Worm (Caenorhabditis elegans): Measurements from ENCODE around the gene T05C12.11.
A peak's percentile ranks its signal among the peaks of the same experiment; 100 is the strongest.

The T05C12.11 gene

DNA sequence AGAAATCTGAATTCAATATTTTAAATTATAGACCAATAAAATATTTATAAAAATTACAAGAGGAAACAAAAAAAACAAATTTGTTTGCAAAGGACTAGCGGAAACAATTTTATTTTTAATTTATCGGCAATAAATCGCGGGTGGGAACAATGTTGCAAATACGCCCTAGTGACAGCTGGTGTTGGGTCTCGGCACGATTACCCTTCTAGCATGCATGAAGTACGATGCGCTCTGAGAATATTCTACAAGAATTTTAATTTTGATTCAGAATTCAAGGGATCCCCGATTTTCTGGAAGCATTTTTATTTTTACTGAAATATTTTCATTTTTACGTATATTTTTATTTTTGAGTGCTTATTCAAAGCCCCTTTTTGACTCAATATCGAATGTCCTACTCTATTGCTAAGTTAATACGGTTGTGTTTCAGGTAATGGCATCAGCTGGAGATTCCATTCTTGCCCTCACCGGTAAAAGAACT is 14.8 kb upstream of the T05C12.11 start, which contains the start of the genes mig-5 and cct-1 (continued):
- no peak for TF ChIP-seq snpc-4 (tag; optimal IDR thresholded peaks at IDR 0.05)
- peak; percentile 95 for TF ChIP-seq nhr-11 (tag; optimal IDR thresholded peaks at IDR 0.05)
- peak; percentile 61 to 87 for TF ChIP-seq daf-16 (GFP tag; optimal IDR thresholded peaks at IDR 0.05)
- TF ChIP-seq daf-16 (tag; optimal IDR thresholded peaks at IDR 0.05) = peak; percentile 84
- peak; percentile 41 for TF ChIP-seq lir-3 (tag; optimal IDR thresholded peaks at IDR 0.05)
- TF ChIP-seq nhr-111 (GFP tag; optimal IDR thresholded peaks at IDR 0.05) = no peak
- TF ChIP-seq aly-2 (tag; optimal IDR thresholded peaks at IDR 0.05) = no peak
- peak; percentile 87 for TF ChIP-seq nhr-48 (tag; optimal IDR thresholded peaks at IDR 0.05)
- TF ChIP-seq F44E2.7 (GFP tag; IDR thresholded peaks at IDR 0.05) = no peak
- peak; percentile 96 for TF ChIP-seq rbr-2 (tag; optimal IDR thresholded peaks at IDR 0.05)
- TF ChIP-seq set-16 (GFP tag; IDR thresholded peaks at IDR 0.05) = no peak
- TF ChIP-seq zip-11 (GFP tag; IDR thresholded peaks at IDR 0.05) = no peak
- TF ChIP-seq Y5F2A.4 (GFP tag; optimal IDR thresholded peaks at IDR 0.05) = peak; percentile 41
- TF ChIP-seq jun-1 (tag; optimal IDR thresholded peaks at IDR 0.05) = peak; percentile 86
- peak; percentile 92 for TF ChIP-seq ceh-20 (GFP tag; IDR thresholded peaks at IDR 0.05)
- TF ChIP-seq lsy-2 (tag; optimal IDR thresholded peaks at IDR 0.05) = peak; percentile 99 to 100
- no peak for TF ChIP-seq madf-9 (GFP tag; conservative IDR thresholded peaks at IDR 0.05)
- TF ChIP-seq spr-3 (GFP tag; optimal IDR thresholded peaks at IDR 0.05) = peak; percentile 78
- peak in 1 of 2 experiments; percentile 82 for TF ChIP-seq ZK546.5 (tag; optimal IDR thresholded peaks at IDR 0.05)
- TF ChIP-seq nhr-28 (tag; optimal IDR thresholded peaks at IDR 0.05) = peak; percentile 91
- peak; percentile 78; the same call in 1 of the 2 replicates for TF ChIP-seq nhr-42 (GFP tag; IDR thresholded peaks at IDR 0.05)
- peak; percentile 49 for TF ChIP-seq nhr-237 (tag; optimal IDR thresholded peaks at IDR 0.05)
- no peak for TF ChIP-seq ceh-82 (tag; optimal IDR thresholded peaks at IDR 0.05)
- peak; percentile 83 for TF ChIP-seq lin-39 (tag; optimal IDR thresholded peaks at IDR 0.05)
- TF ChIP-seq daf-19 (GFP tag; conservative IDR thresholded peaks at IDR 0.05) = no peak
- peak; percentile 87 for TF ChIP-seq zag-1 (tag; optimal IDR thresholded peaks at IDR 0.05)
- TF ChIP-seq ztf-11 (tag; optimal IDR thresholded peaks at IDR 0.05) = no peak
- TF ChIP-seq cey-2 (tag; optimal IDR thresholded peaks at IDR 0.05; ENCODE audit: borderline replicate concordance, insufficient read depth) = no peak
- TF ChIP-seq nhr-76 (tag; optimal IDR thresholded peaks at IDR 0.05) = peak; percentile 2
- peak; percentile 98 for TF ChIP-seq mes-2 (tag; optimal IDR thresholded peaks at IDR 0.05; ENCODE audit: poor library complexity, severe bottlenecking)
- peak; percentile 92 for TF ChIP-seq duxl-1 (tag; optimal IDR thresholded peaks at IDR 0.05; ENCODE audit: poor library complexity)
- peak in 1 of 2 experiments; percentile 67 for TF ChIP-seq hif-1 (tag; optimal IDR thresholded peaks at IDR 0.05)
- peak; percentile 73 for TF ChIP-seq lin-29 (GFP tag; IDR thresholded peaks at IDR 0.05)
- TF ChIP-seq ces-1 (GFP tag; optimal IDR thresholded peaks at IDR 0.05) = peak; percentile 72
- TF ChIP-seq ZK337.2 (GFP tag; IDR thresholded peaks at IDR 0.05) = no peak
- TF ChIP-seq F49E8.2 (tag; optimal IDR thresholded peaks at IDR 0.05; ENCODE audit: borderline replicate concordance) = no peak
- peak; percentile 90 for TF ChIP-seq hlh-30 (tag; optimal IDR thresholded peaks at IDR 0.05; ENCODE audit: insufficient read depth)
- TF ChIP-seq F37D6.2 (tag; optimal IDR thresholded peaks at IDR 0.05) = peak; percentile 88
- TF ChIP-seq ceh-32 (tag; optimal IDR thresholded peaks at IDR 0.05; ENCODE audit: poor library complexity) = peak; percentile 53
- TF ChIP-seq zfp-3 (GFP tag; conservative IDR thresholded peaks at IDR 0.05) = peak; percentile 87
- TF ChIP-seq ama-1 (optimal IDR thresholded peaks at IDR 0.05) = no peak
- TF ChIP-seq madf-5 (GFP tag; IDR thresholded peaks at IDR 0.05) = no peak
- peak; percentile 96 for TF ChIP-seq nhr-102 (tag; optimal IDR thresholded peaks at IDR 0.05)
- peak; percentile 91 for TF ChIP-seq tra-1 (GFP tag; IDR thresholded peaks at IDR 0.05)
- TF ChIP-seq daf-12 (tag; optimal IDR thresholded peaks at IDR 0.05) = no peak
- TF ChIP-seq ceh-62 (tag; optimal IDR thresholded peaks at IDR 0.05) = no peak
- peak; percentile 89 for TF ChIP-seq dmd-6 (GFP tag; IDR thresholded peaks at IDR 0.05)
- TF ChIP-seq mdl-1 (tag; optimal IDR thresholded peaks at IDR 0.05) = peak; percentile 51 to 75
- peak; percentile 98 for TF ChIP-seq hmg-1.1 (GFP tag; IDR thresholded peaks at IDR 0.05)
- TF ChIP-seq php-3 (GFP tag; IDR thresholded peaks at IDR 0.05) = peak; percentile 96
- peak; percentile 91 for TF ChIP-seq dpl-1 (GFP tag; optimal IDR thresholded peaks at IDR 0.05)

All from whole organism, L4 larva.